Worm (Caenorhabditis elegans) whole organism, L2 larva: Measurements from ENCODE around the gene pag-3.

ENCODE experiments used
- ama-1 ChIP-seq: fragments of 150-350 bp; optimal IDR thresholded peaks from 2 replicates; lab custom pipeline; 2018; ENCODE audit warnings: inconsistent platforms
- lin-13 ChIP-seq: fragments of 150-350 bp; optimal IDR thresholded peaks from 2 replicates; lab custom pipeline; 2014; ENCODE audit warnings: missing biosample characterization, missing genetic modification reagents, missing genetic modification characterization
- mbf-1 ChIP-seq: sonication (generic microtip); optimal IDR thresholded peaks from 2 replicates; lab custom pipeline; 2017; ENCODE audit warnings: missing biosample characterization, missing genetic modification characterization
- nhr-10 ChIP-seq: sonication (generic microtip); optimal IDR thresholded peaks from 2 replicates; lab custom pipeline; 2017; ENCODE audit warnings: missing biosample characterization, missing genetic modification characterization
- nhr-11 ChIP-seq: fragments of 150-350 bp; optimal IDR thresholded peaks from 2 replicates; lab custom pipeline; 2014; ENCODE audit warnings: missing biosample characterization, missing genetic modification characterization
- nhr-21 ChIP-seq: fragments of 150-350 bp; optimal IDR thresholded peaks from 2 replicates; lab custom pipeline; 2014; ENCODE audit warnings: missing biosample characterization, missing genetic modification characterization
- nhr-237 ChIP-seq: fragments of 150-350 bp; optimal IDR thresholded peaks from 2 replicates; lab custom pipeline; 2014; ENCODE audit warnings: missing biosample characterization, missing genetic modification characterization
- nhr-77 ChIP-seq: fragments of 150-350 bp; optimal IDR thresholded peaks from 2 replicates; lab custom pipeline; 2014; ENCODE audit warnings: missing biosample characterization, missing genetic modification characterization
- unc-62 ChIP-seq: fragments of 150-350 bp; optimal IDR thresholded peaks from 2 replicates; lab custom pipeline; 2014; ENCODE audit warnings: missing biosample characterization, missing genetic modification reagents, missing genetic modification characterization
- zag-1 ChIP-seq: fragments of 150-350 bp; optimal IDR thresholded peaks from 2 replicates; lab custom pipeline; 2014; ENCODE audit warnings: missing biosample characterization, missing genetic modification characterization
- ztf-11 ChIP-seq: sonication (generic microtip); optimal IDR thresholded peaks from 2 replicates; lab custom pipeline; 2017; ENCODE audit warnings: missing biosample characterization, missing genetic modification characterization
- ztf-4 ChIP-seq: fragments of 150-350 bp; optimal IDR thresholded peaks from 2 replicates; lab custom pipeline; 2014; ENCODE audit warnings: missing biosample characterization, missing genetic modification characterization

DNA sequence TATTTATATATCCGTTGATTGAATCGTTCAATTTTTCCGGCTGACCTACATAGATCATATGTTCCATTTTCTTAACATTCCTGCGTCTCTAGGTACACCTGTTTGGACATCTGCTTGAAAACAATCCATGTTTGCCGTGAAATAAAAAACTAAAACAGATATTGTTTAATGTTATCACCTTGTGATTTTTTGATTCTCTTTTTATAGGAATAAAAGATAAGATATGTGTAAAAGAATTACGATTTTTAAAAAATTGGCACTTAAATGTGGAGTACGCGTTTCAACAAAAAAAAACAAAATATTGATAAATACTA, 7.1 kb downstream of the pag-3 start:
- TF ChIP-seq ztf-4 (tag; lab: Kevin White, UChicago) (no peak), nhr-237 (tag; lab: Kevin White, UChicago) (no peak), nhr-77 (tag; lab: Kevin White, UChicago) (no peak), nhr-10 (tag; lab: Kevin White, UChicago) (no peak), ztf-11 (no peak), lin-13 (GFP tag; lab: Kevin White, UChicago) (no peak), nhr-11 (tag; lab: Kevin White, UChicago) (no peak), unc-62 (no peak), nhr-21 (no peak), zag-1 (tag; lab: Kevin White, UChicago) (no peak), ama-1 (lab: Kevin White, UChicago) (no peak), mbf-1 (tag; lab: Kevin White, UChicago) (no peak)
